Worm (Caenorhabditis elegans): Measurements from ENCODE around the gene T24A6.17.
A peak's percentile ranks its signal among the peaks of the same experiment; 100 is the strongest.

Gene T24A6.17

ce11 chrV:3578813-3579212 is 14.6 kb upstream of the T24A6.17 start, which contains the start of gene pygl-1 (continued):
- TF ChIP-seq tbp1 (GFP tag; optimal IDR thresholded peaks at IDR 0.05) (peak; percentile 59), Y67H2A.10 (GFP tag; conservative IDR thresholded peaks at IDR 0.05) (0 out of 2 replicates have a peak, but pooled peaks have one; percentile 40), Y56A3A.18 (GFP tag; IDR thresholded peaks at IDR 0.05) (no peak), egl-18 (GFP tag; IDR thresholded peaks at IDR 0.05) (no peak), hmg-1.2 (GFP tag; IDR thresholded peaks at IDR 0.05) (peak; percentile 70), dox-1 (GFP tag; IDR thresholded peaks at IDR 0.05) (peak; percentile 87), snpc-1.3 (tag; optimal IDR thresholded peaks at IDR 0.05; ENCODE audit: insufficient read depth) (peak; percentile 92), egl-44 (GFP tag; IDR thresholded peaks at IDR 0.05) (no peak), sea-2 (GFP tag; IDR thresholded peaks at IDR 0.05) (no peak), hlh-12 (tag; optimal IDR thresholded peaks at IDR 0.05) (no peak), lin-54 (GFP tag; optimal IDR thresholded peaks at IDR 0.05) (peak; percentile 94), tbx-9 (tag; optimal IDR thresholded peaks at IDR 0.05; ENCODE audit: borderline replicate concordance) (no peak), unc-62 (GFP tag; optimal IDR thresholded peaks at IDR 0.05) (no peak), ccch-3 (GFP tag; optimal IDR thresholded peaks at IDR 0.05) (no peak), zim-3 (tag; optimal IDR thresholded peaks at IDR 0.05) (no peak), cebp-2 (GFP tag; IDR thresholded peaks at IDR 0.05) (no peak), madf-8 (GFP tag; conservative IDR thresholded peaks at IDR 0.05) (peak; percentile 97), egrh-3 (GFP tag; IDR thresholded peaks at IDR 0.05) (peak; percentile 12; the same call in 1 of the 2 replicates), pha-4 (tag; optimal IDR thresholded peaks at IDR 0.05) (no peak), lsy-27 (tag; optimal IDR thresholded peaks at IDR 0.05; ENCODE audit: borderline replicate concordance, insufficient read depth) (no peak), aptf-3 (GFP tag; IDR thresholded peaks at IDR 0.05) (no peak), ztf-26 (tag; optimal IDR thresholded peaks at IDR 0.05) (no peak), aptf-2 (GFP tag; conservative IDR thresholded peaks at IDR 0.05) (peak; percentile 36; the same call in 1 of the 2 replicates), pbrm-1 (GFP tag; IDR thresholded peaks at IDR 0.05) (peak; percentile 74; the same call in 1 of the 2 replicates), K11D2.4 (GFP tag; IDR thresholded peaks at IDR 0.05) (no peak), T26A5.8 (tag; optimal IDR thresholded peaks at IDR 0.05) (no peak), xnd-1 (tag; optimal IDR thresholded peaks at IDR 0.05) (peak; percentile 97), nhr-179 (tag; optimal IDR thresholded peaks at IDR 0.05) (no peak), F10E7.11 (tag; optimal IDR thresholded peaks at IDR 0.05) (no peak), ztf-22 (GFP tag; optimal IDR thresholded peaks at IDR 0.05) (no peak), lsl-1 (GFP tag; optimal IDR thresholded peaks at IDR 0.05) (peak; percentile 99), B0035.1 (tag; optimal IDR thresholded peaks at IDR 0.05) (no peak), nhr-90 (tag; optimal IDR thresholded peaks at IDR 0.05) (no peak), mel-28 (tag; optimal IDR thresholded peaks at IDR 0.05; ENCODE audit: borderline replicate concordance) (no peak), nhr-80 (tag; optimal IDR thresholded peaks at IDR 0.05) (no peak), repo-1 (tag; optimal IDR thresholded peaks at IDR 0.05) (no peak), ZK185.1 (tag; optimal IDR thresholded peaks at IDR 0.05; ENCODE audit: poor library complexity, severe bottlenecking) (no peak), zfh-2 (GFP tag; conservative IDR thresholded peaks at IDR 0.05) (no peak), nhr-120 (GFP tag; IDR thresholded peaks at IDR 0.05) (no peak), chd-7 (tag; optimal IDR thresholded peaks at IDR 0.05) (no peak)

ce11 chrV:3575759-3576158 is 11.5 kb upstream of the T24A6.17 start, which contains the start of gene grl-27:
Gene grl-27, minus strand, starts transcription at chrV:3575859.
- TF ChIP-seq F49E8.2 (tag; optimal IDR thresholded peaks at IDR 0.05; ENCODE audit: insufficient read depth), result no peak
- TF ChIP-seq ZK185.1 (tag; optimal IDR thresholded peaks at IDR 0.05; ENCODE audit: poor library complexity, severe bottlenecking), result no peak
- no peak for TF ChIP-seq bed-2 (GFP tag; IDR thresholded peaks at IDR 0.05)
- no peak for TF ChIP-seq K11D2.4 (GFP tag; IDR thresholded peaks at IDR 0.05)
- TF ChIP-seq Y95B8A.8 (GFP tag; IDR thresholded peaks at IDR 0.05), result no peak
- TF ChIP-seq ceh-100 (GFP tag; IDR thresholded peaks at IDR 0.05), result no peak
- no peak for TF ChIP-seq nfya-2 (GFP tag; IDR thresholded peaks at IDR 0.05)
- TF ChIP-seq chd-7 (tag; optimal IDR thresholded peaks at IDR 0.05), result no peak
- no peak for TF ChIP-seq ceh-27 (GFP tag; optimal IDR thresholded peaks at IDR 0.05)
- TF ChIP-seq C06A6.2 (GFP tag; conservative IDR thresholded peaks at IDR 0.05), result no peak
- TF ChIP-seq dpl-1 (GFP tag; optimal IDR thresholded peaks at IDR 0.05), result no peak
- no peak for TF ChIP-seq F22D6.2 (tag; optimal IDR thresholded peaks at IDR 0.05)
- TF ChIP-seq pbrm-1 (GFP tag; IDR thresholded peaks at IDR 0.05), result no peak
- no peak for TF ChIP-seq hsf-1 (GFP tag; IDR thresholded peaks at IDR 0.05)
- no peak for TF ChIP-seq ztf-22 (GFP tag; optimal IDR thresholded peaks at IDR 0.05)
